Fruit fly (Drosophila melanogaster): ENCODE measurements around the gene Sr-CIV.

Sr-CIV gene

DNA sequence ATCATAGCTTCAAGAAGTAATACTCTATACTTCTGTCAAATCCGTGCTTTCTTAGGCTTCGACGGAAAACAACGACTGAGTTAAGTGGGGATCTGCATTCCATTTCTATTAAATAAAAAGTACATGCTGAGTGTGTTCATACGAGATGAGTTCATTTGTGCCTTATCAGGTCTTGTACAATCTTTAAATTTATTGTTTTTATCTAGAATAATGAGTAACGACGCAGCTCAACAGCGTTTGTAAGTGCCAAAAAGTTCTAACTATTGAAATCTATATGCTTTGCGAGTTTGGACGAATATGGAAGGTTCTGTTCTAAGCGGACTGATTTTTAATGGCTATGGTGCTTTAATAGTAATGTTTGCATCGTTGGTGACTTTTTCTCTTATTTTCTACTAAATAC is at the start of gene Sr-CIV:
Gene Sr-CIV (minus strand): TSS at position 101 of the 400 bp plus-strand sequence.
- TF ChIP-seq pan (optimal IDR thresholded peaks at IDR 0.05), result no peak
- no peak for TF ChIP-seq CG8478 (optimal IDR thresholded peaks at IDR 0.05)
- TF ChIP-seq Dll (optimal IDR thresholded peaks at IDR 0.05), result no peak

DNA sequence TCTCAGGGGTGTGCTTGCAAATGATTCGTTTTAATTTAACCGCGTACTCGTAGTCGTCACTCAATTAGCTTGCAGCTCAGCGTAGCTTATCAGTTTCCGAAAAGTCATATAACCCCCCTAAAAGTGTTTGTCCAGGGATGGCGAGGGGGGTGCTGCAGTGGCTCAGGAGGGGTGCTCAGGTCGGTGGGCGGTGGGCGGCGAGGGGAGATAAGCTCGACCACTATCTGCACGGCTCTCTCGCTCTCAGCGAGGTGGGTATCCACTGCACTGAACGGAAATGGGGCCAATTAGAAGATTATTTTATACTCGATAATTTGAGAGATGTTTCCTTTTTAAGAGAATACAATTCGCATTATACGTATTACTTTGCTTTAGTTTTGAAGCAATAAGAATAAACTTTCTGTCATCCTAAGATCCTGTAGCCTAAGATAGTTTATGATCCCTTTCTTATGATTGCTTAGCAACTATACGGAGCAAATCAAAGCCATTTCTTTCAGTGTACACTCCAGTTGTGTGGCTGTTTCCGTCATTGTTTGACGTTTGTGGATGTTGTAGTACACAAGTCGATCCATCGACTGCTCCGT is 49.4 kb upstream of the Sr-CIV start:
- TF ChIP-seq Dll (optimal IDR thresholded peaks at IDR 0.05), result no peak
- TF ChIP-seq CG8478 (optimal IDR thresholded peaks at IDR 0.05), result no peak
- TF ChIP-seq usp (GFP tag; optimal IDR thresholded peaks at IDR 0.05), result no peak
- TF ChIP-seq psq (optimal IDR thresholded peaks at IDR 0.05), result no peak
- no peak for TF ChIP-seq pan (optimal IDR thresholded peaks at IDR 0.05)
- no peak for TF ChIP-seq EcR (GFP tag; optimal IDR thresholded peaks at IDR 0.05)

DNA sequence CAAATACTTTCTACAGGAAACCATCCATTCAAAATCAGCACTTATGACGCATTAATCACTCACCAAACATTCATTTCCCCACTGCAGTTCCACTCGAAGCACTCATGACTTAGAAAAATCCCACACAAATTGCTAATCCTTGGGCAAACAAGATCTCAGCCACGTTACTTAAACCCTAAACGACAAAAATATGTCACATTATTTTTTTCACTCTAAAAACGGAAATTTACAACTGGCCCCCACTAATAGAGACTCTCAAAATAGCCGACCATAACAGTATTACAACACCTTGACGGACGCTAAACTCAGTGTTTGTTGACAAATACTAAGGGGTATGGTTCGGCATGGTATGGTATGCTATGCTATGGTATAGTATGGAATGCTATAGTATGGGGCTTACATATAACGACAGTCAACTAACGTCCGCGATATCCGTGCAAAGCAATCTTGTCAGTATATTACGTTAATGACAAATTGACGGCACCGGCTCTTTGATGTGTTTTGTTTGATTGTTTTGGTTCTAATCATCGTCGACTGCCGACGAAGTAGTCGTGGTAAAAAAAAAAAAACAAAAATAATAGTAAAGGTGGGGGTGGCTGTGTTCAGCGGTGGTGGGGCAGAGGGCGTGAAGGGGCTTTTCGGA is 48.8 kb upstream of the Sr-CIV start:
- TF ChIP-seq psq (optimal IDR thresholded peaks at IDR 0.05) (no peak), CG8478 (optimal IDR thresholded peaks at IDR 0.05) (no peak), Dll (optimal IDR thresholded peaks at IDR 0.05) (no peak), EcR (GFP tag; optimal IDR thresholded peaks at IDR 0.05) (no peak), pan (optimal IDR thresholded peaks at IDR 0.05) (no peak), usp (GFP tag; optimal IDR thresholded peaks at IDR 0.05) (no peak)

DNA sequence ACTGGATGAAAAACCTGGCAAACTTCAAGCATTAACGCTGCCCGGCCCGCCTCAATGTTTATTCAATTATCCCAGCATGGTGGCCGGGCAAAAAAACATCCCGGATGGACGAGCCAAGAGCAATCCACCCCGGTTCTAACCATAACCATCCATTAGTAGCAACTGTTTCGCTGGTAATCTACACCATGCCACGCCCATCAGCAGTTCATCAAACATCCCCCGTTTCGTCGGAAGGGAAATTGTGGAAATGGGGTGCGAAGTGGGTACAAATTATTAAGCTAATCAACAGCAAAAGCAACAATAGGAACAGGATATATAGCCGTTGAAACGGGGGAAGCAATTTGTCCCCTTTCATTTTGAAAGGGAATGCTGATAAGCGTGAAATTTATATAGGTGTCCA is 47.6 kb upstream of the Sr-CIV start:
- TF ChIP-seq Dll (optimal IDR thresholded peaks at IDR 0.05) (no peak), CG8478 (optimal IDR thresholded peaks at IDR 0.05) (no peak), EcR (GFP tag; optimal IDR thresholded peaks at IDR 0.05) (no peak), psq (optimal IDR thresholded peaks at IDR 0.05) (no peak)

DNA sequence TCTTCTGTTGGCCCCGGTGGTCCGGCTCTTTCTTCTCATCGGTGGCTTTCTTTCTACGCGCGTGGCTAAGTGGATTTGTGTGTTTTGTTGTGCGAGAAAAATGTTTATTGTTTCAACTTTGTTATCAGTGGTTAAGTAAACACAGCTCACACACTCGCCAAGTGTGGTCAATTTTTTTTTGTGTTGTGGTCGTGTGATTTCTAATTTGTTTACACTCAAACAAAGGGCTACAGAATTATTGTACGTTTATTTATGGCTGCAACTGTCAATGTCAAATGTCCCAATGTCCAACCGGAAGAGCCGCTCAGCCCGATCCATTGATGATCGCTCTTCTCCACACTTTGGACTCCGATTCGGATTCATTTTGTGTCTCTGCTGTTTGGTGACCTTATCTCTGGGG is 46.7 kb upstream of the Sr-CIV start:
- TF ChIP-seq usp (GFP tag; optimal IDR thresholded peaks at IDR 0.05) (no peak), Dll (optimal IDR thresholded peaks at IDR 0.05) (no peak), EcR (GFP tag; optimal IDR thresholded peaks at IDR 0.05) (no peak), pan (optimal IDR thresholded peaks at IDR 0.05) (no peak), psq (optimal IDR thresholded peaks at IDR 0.05) (no peak), CG8478 (optimal IDR thresholded peaks at IDR 0.05) (no peak)

DNA sequence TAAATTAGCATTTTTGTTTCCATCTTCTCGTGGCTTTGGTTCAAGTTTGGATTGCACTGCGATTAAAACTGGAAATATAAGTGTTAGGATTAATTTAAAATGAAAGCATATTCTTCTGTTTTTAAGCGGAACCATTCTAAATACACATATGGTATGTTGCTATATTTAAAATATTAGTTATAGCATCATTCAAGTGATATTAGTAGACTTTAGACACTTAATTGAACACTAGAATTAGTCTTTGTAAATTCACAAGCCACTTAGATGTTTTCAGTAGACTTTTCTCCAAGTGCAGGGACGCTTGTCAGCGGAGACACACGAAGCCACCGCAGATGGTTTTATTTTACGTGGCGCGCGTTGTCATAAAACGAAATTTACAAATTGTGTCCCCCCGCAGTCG is 46.0 kb upstream of the Sr-CIV start:
- TF ChIP-seq EcR (GFP tag; optimal IDR thresholded peaks at IDR 0.05) (no peak), CG8478 (optimal IDR thresholded peaks at IDR 0.05) (no peak), psq (optimal IDR thresholded peaks at IDR 0.05) (no peak), Dll (optimal IDR thresholded peaks at IDR 0.05) (no peak), usp (GFP tag; optimal IDR thresholded peaks at IDR 0.05) (no peak)

DNA sequence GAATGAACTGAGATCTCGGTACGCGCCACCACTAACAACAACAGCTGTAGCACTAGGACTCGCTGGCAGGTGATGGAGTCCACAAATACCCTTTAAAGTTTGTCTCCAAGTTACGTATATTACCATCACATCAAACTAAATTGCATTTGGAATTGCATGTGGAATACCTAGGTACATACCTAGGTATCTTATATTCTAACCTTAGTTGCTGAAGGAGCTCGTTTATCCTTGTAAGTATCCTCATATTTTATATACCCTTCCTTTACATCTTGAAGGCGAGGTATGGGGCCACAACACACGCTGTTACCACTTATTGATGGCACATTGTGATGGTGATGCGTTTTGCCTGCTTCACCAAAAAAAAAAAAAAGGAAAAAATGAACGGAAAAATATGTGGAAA is 43.5 kb upstream of the Sr-CIV start:
- TF ChIP-seq usp (GFP tag; optimal IDR thresholded peaks at IDR 0.05) (no peak), psq (optimal IDR thresholded peaks at IDR 0.05) (no peak)

DNA sequence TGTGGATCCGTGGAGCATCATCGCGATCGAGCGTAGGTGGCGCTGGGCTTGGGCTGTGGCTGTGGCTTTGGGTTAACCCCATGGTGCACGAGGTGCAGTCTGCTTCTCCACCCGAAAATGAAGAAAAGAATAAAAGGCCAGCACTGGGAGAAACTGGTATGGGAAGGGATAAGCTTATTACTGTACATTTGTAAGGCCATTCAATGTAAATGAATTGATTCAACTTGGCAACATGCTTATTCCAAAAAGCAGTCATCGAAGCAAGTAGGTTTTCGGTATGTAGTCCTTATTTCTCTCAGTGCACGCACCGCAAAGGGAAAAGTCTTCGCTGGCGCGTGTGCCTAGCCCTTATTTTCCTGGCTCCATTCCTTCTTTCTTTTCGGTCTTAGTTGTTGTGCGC is 42.7 kb upstream of the Sr-CIV start:
- TF ChIP-seq psq (optimal IDR thresholded peaks at IDR 0.05) (no peak), pan (optimal IDR thresholded peaks at IDR 0.05) (no peak), usp (GFP tag; optimal IDR thresholded peaks at IDR 0.05) (no peak), CG8478 (optimal IDR thresholded peaks at IDR 0.05) (no peak), EcR (GFP tag; optimal IDR thresholded peaks at IDR 0.05) (no peak), Dll (optimal IDR thresholded peaks at IDR 0.05) (no peak)

DNA sequence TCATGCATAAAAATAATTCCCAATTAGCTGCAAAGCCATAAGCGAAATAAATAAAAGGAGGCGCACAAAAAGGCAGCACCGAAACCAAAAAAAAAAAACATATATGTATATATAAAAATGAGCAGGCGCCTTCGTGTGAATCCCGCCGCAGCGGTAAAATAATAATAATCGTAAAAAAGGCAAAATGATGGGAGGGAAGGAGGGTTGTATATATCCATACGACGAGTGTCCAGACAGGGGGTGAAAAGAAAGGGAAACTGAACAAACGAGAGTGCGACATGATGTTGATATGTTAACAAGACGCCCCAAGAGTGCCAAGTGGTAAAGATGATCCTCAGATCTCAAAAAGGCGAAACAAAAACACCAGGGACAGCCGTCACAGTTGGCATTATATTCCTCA is 40.7 kb upstream of the Sr-CIV start:
- TF ChIP-seq Dll (optimal IDR thresholded peaks at IDR 0.05), result no peak
- TF ChIP-seq EcR (GFP tag; optimal IDR thresholded peaks at IDR 0.05), result no peak
- TF ChIP-seq usp (GFP tag; optimal IDR thresholded peaks at IDR 0.05), result no peak
- no peak for TF ChIP-seq pan (optimal IDR thresholded peaks at IDR 0.05)
- TF ChIP-seq psq (optimal IDR thresholded peaks at IDR 0.05), result no peak
- TF ChIP-seq CG8478 (optimal IDR thresholded peaks at IDR 0.05), result no peak

DNA sequence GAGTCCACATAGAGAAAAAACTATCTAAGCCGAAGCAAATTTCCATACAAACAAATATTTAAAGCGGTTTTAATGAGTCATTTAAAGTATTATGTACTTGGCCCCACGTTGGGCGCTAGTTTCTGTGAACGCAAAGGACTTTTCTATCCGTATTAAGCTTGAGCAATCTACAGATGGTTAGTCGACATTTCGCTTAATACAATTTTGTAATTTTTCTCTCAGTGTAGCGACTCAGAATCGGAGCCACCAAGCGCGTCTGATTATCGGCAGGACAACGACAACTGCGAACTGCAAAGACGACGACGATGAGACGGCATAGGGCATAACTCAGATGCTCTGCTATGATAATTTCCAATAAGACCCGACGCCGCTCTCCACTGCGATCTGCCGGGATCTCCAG is 38.6 kb upstream of the Sr-CIV start:
- TF ChIP-seq pan (optimal IDR thresholded peaks at IDR 0.05) (no peak), CG8478 (optimal IDR thresholded peaks at IDR 0.05) (no peak), Dll (optimal IDR thresholded peaks at IDR 0.05) (no peak), EcR (GFP tag; optimal IDR thresholded peaks at IDR 0.05) (no peak), psq (optimal IDR thresholded peaks at IDR 0.05) (no peak), usp (GFP tag; optimal IDR thresholded peaks at IDR 0.05) (no peak)

DNA sequence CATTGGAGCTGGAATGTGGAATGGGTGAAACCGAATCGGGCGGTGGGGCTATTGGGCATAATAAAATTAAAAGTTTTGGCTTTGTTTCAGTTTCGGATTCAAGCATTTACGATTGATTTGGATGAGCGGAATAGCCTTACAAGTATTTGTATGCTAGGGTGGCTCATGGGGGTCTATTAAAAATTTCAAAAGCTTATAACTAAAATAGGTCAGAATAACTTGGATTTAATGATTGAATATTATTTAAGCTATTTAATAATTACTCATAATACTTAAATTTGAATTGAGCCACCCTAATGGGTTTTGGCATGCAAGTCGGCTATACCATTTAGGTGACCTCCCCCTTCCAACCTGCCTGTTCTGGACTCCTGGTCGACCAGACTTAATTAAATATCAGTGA is 35.8 kb upstream of the Sr-CIV start:
- TF ChIP-seq Dll (optimal IDR thresholded peaks at IDR 0.05) (no peak), pan (optimal IDR thresholded peaks at IDR 0.05) (no peak), usp (GFP tag; optimal IDR thresholded peaks at IDR 0.05) (no peak), psq (optimal IDR thresholded peaks at IDR 0.05) (no peak), EcR (GFP tag; optimal IDR thresholded peaks at IDR 0.05) (no peak), CG8478 (optimal IDR thresholded peaks at IDR 0.05) (no peak)

DNA sequence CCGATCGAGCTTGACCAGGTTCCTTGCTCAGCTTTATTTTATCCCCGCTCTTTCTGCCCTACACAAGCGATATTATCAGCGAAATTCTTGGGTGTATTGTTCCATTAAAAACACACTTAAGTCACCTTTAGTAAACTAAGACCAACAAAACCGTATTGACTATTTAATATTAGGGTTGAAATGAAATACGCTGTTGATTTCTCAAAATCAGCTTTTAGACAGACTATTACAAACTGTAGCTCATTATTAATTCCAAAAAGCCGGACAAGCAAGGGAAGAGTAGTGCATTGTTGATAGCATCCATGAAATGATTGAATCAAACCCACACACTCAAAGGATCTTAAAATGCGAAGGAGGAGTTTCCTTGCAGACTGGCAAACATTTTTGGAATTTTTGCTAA is 34.4 kb upstream of the Sr-CIV start:
- no peak for TF ChIP-seq Dll (optimal IDR thresholded peaks at IDR 0.05)

DNA sequence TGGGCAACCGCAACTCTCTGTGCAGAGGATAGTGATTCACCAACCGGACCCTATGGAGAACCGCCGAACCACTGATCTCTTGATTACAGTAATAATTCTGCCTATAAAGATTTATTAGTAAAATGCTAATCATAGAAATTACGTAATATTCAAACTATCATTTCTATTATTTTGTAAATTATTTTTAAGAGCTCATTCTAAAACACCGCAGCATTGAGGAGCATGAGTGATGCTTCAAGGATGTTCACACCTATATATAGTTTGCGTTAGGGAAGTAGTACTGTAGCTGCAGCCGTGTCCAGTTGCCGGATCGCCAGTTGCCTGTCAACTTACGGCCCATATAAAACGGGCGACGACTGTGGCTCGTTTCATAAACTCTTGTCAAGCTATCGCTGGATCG is 33.6 kb upstream of the Sr-CIV start:
- TF ChIP-seq psq (optimal IDR thresholded peaks at IDR 0.05) (no peak), CG8478 (optimal IDR thresholded peaks at IDR 0.05) (no peak), pan (optimal IDR thresholded peaks at IDR 0.05) (no peak), usp (GFP tag; optimal IDR thresholded peaks at IDR 0.05) (no peak), EcR (GFP tag; optimal IDR thresholded peaks at IDR 0.05) (no peak), Dll (optimal IDR thresholded peaks at IDR 0.05) (no peak)
